Worm (Caenorhabditis elegans) whole organism, L4/young adult: ENCODE data around the gene idh-2.

Experiments used
- W03F9.2 ChIP-seq: fragments of 150-350 bp; optimal IDR thresholded peaks from 2 replicates; lab custom pipeline; 2014; ENCODE audit warnings: missing biosample characterization, missing genetic modification characterization
- dao-5 ChIP-seq: sonication (generic microtip); optimal IDR thresholded peaks from 2 replicates; lab custom pipeline; 2016; ENCODE audit warnings: missing genotype, missing genetic modification characterization, moderate library complexity, missing compliant biosample characterization
- him-1 ChIP-seq: sonication (generic microtip); optimal IDR thresholded peaks from 2 replicates; lab custom pipeline; 2016; ENCODE audit warnings: missing genotype, missing genetic modification reagents, missing genetic modification characterization, missing compliant biosample characterization

DNA sequence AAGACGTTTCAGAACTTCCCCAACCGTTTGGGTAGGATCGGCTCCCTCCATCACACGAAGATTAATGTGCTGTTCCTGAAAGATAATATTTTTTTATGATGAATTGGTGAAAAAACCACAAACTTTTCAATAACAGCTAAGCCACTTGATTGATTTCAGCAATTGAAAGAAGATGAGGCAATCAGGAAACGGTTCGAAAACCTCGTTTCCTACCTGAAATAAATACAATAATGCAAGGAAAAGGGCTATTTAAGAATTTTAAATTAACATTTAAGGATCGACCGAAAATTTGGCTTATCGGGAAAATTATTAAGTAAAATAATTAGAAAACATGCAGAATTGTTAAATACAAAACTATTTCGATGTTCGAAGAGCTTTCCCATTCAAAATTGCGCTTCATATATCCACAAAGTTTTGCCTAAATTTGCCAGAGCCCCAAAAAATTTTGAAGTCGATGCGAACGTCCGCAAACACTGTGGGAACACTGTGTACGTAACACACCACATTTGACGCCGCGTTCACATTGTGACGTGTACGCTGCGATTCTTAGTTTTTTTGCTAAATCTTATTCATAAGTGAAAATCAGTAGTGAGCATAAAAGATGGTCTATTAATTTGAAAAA is 6.9 kb downstream of the idh-2 start, which contains the start of gene C34F6.9:
- TF ChIP-seq dao-5 (tag; lab: Kevin White, UChicago) (no peak), him-1 (tag; lab: Kevin White, UChicago) (no peak), W03F9.2 (tag; lab: Kevin White, UChicago) (no peak)
